Worm (Caenorhabditis elegans) whole organism, late embryonic: ENCODE results near the gene F54F7.6.

Source experiments
- ceh-18 ChIP-seq: sonication (generic microtip); optimal IDR thresholded peaks from 2 replicates; lab custom pipeline; 2016; ENCODE audit warnings: missing genetic modification characterization, missing compliant biosample characterization
- pqm-1 ChIP-seq: sonication (generic microtip); optimal IDR thresholded peaks from 2 replicates; lab custom pipeline; 2016; ENCODE audit warnings: missing genetic modification characterization, missing compliant biosample characterization
- sox-4 ChIP-seq: sonication (generic microtip); optimal IDR thresholded peaks from 2 replicates; lab custom pipeline; 2017; ENCODE audit warnings: mild to moderate bottlenecking, missing genetic modification characterization, inconsistent platforms, missing compliant biosample characterization
- unc-3 ChIP-seq, 2 experiments: fragments of 200-800 bp in 1 of 2; sonication (Bioruptor generic) in 1 of 2; sonication (generic microtip) in 1 of 2; conservative IDR thresholded peaks in 1 of 2; optimal IDR thresholded peaks in 1 of 2; 2 replicates each; pipeline versions ENCODE4 v1.3.6 to Lab custom; 2016 to 2022; ENCODE audit warnings: missing compliant biosample characterization in 2 of 2, missing genetic modification characterization in 2 of 2, missing genetic modification reagents in 1 of 2

ce11 chrX:11882800-11883199, 17.6 kb downstream of the F54F7.6 start, which contains the start of the genes Y62H9A.5 and ule-5:
- TF ChIP-seq unc-3 (GFP tag; conservative IDR thresholded peaks at IDR 0.05; lab: Robert Waterston, UW) (no peak), unc-3 (tag; optimal IDR thresholded peaks at IDR 0.05; lab: Kevin White, UChicago) (no peak), pqm-1 (tag; lab: Kevin White, UChicago) (no peak), ceh-18 (no peak), sox-4 (no peak)
